Fruit fly (Drosophila melanogaster) Kc167 (cell line): Measurements from ENCODE around the gene Fer3HCH.

Experiments
- Sin3A ChIP-seq: fragments of >200 bp; optimal IDR thresholded peaks from 2 replicates; lab custom pipeline; 2018; ENCODE audit warnings: missing external identifiers
- insv ChIP-seq: fragments of >200 bp; optimal IDR thresholded peaks from 3 replicates; lab custom pipeline; 2018; ENCODE audit warnings: missing external identifiers
- ttk ChIP-seq: sonication (Bioruptor generic); optimal IDR thresholded peaks from 2 replicates; lab custom pipeline; 2017; ENCODE audit warnings: missing external identifiers

DNA sequence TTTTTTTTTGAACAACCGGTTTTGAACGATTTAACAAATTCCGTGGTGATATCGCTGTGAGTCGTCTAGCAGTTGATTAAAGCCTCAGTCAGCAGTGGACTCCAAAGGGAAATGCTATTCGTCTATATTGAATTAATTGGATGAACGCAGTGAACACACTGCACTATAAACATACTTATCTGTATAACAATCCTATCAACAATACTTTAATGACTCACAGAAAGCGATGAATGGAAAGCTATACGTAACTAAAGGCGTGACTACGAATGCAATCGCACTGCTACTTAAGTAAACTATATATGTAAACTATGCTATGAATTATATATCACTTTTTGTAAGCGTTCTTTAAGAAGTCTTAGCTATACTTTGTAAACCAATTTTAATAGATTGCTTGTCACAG is 17.6 kb upstream of the Fer3HCH start:
- TF ChIP-seq Sin3A (lab: Kevin White, UChicago): no peak
- TF ChIP-seq insv (lab: Kevin White, UChicago): no peak
- no peak for TF ChIP-seq ttk (lab: Kevin White, UChicago)
